Fruit fly (Drosophila melanogaster) S2 (cell line): ENCODE data around the gene SmD1.

ENCODE experiments used
- CG8478 ChIP-seq: fragments of >200 bp; optimal IDR thresholded peaks from 2 replicates; lab custom pipeline; 2018
- CTCF ChIP-seq, 2 experiments: fragments of >200 bp; optimal IDR thresholded peaks; 2 replicates each; lab custom pipeline; 2018

Gene SmD1

dm6 chr3L:12729601-12730000 lies 4.8 kb downstream of the SmD1 start:
- TF ChIP-seq CTCF (optimal IDR thresholded peaks at IDR 0.05; lab: Kevin White, UChicago) (no peak), CG8478 (lab: Kevin White, UChicago) (no peak)

dm6 chr3L:12727212-12727611 lies 7.2 kb downstream of the SmD1 start:
- TF ChIP-seq CG8478 (lab: Kevin White, UChicago), result no peak
- TF ChIP-seq CTCF (optimal IDR thresholded peaks at IDR 0.05; lab: Kevin White, UChicago), result no peak

dm6 chr3L:12725749-12726148 lies 8.7 kb downstream of the SmD1 start:
- TF ChIP-seq CG8478 (lab: Kevin White, UChicago) (no peak), CTCF (optimal IDR thresholded peaks at IDR 0.05; lab: Kevin White, UChicago) (no peak)

dm6 chr3L:12720699-12721098 lies 13.7 kb downstream of the SmD1 start:
- TF ChIP-seq CG8478 (lab: Kevin White, UChicago), result no peak
- no peak for TF ChIP-seq CTCF (optimal IDR thresholded peaks at IDR 0.05; lab: Kevin White, UChicago)

DNA sequence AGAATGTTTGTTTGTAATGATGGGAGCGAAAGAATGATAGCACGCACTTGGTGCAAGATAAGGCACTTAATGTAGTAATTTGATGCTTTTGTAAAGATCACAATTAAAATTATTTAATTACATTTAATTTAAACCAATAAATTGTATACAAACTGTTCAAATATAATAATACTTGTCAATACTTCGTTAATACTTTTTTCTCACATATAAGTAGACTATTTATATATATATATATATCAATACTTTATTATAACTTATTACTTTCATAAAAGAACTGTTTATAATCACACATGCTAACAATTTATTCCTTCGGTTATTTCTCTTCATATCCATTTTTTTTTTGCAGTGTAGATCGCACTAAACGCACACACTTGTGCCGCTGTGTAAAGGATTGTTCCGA lies 16.8 kb downstream of the SmD1 start:
- TF ChIP-seq CTCF (optimal IDR thresholded peaks at IDR 0.05; lab: Kevin White, UChicago), result no peak
- no peak for TF ChIP-seq CG8478 (lab: Kevin White, UChicago)

DNA sequence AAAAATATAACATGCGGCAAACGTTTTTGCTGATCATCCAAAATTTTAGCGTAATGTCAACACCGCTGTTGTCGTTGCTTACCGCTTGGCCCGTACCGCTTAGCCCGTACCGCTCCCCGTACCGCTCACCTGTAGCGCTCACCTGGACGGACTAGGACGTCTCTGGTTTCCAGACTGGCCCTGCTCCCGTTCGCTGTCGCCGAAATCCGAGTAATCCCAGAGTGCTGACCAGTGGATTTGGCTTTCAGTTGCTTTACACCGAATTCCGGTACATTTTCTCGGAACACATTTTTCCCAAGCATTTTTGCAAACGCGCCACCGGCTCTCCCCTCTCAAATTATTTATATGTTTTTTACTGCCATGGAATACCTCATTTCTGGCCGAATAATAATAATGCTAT lies 17.8 kb downstream of the SmD1 start:
- TF ChIP-seq CG8478 (lab: Kevin White, UChicago) (no peak), CTCF (optimal IDR thresholded peaks at IDR 0.05; lab: Kevin White, UChicago) (no peak)

DNA sequence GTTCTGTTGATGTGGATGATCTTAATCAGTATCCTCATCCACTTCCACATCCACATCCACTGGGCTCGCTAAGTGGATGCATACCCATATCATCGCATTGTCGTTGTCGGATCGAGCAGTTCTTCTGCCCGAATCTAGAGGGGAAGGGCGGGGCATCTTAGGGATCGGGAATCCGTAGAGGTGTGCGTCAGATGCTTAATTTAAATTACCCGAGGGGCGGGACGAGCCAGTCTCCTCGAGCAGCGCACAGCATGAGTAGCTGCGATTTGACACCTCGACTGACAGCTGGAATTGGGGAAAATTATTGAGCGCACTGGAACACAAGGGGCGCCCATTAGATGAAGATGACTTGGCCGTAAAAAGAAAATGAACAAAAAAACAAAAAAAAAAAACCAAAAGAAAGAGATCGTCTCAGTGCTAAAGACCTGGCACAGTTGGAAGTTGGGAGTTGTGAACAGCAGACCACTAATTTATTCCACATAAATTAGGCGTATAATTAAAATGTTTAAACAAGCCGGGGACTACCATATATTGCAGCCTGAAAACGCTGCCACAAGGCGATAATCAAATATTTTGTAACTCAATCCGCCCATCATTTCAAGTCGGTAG lies 19.7 kb downstream of the SmD1 start:
- TF ChIP-seq CG8478 (lab: Kevin White, UChicago), result no peak
- TF ChIP-seq CTCF (optimal IDR thresholded peaks at IDR 0.05; lab: Kevin White, UChicago), result no peak

DNA sequence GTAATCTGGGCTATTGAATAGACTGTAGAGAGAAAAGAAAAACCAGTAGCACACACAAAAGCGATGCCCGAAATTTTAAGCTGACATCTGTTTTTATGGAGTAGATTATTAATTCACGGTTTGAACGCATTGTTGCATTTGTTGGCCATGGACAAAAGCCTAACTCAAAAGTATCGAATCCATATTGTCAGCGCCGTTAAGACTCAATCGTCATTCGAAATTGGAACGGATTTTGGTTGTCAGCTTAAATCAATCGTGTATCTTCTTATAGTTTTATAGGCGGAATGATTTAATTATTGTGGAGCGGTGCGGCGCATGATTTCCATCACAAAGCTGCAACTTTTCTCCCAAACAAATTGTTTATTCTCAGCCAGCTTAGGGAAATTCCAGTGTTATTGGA lies 23.0 kb downstream of the SmD1 start:
- TF ChIP-seq CTCF (optimal IDR thresholded peaks at IDR 0.05; lab: Kevin White, UChicago) (no peak), CG8478 (lab: Kevin White, UChicago) (no peak)

- TF ChIP-seq CG8478 (lab: Kevin White, UChicago) (no peak), CTCF (optimal IDR thresholded peaks at IDR 0.05; lab: Kevin White, UChicago) (no peak)
Measured at dm6 chr3L:12706456-12706855, 28.0 kb downstream of the SmD1 start.

dm6 chr3L:12705377-12705776 lies 29.0 kb downstream of the SmD1 start:
- TF ChIP-seq CG8478 (lab: Kevin White, UChicago) (no peak), CTCF (optimal IDR thresholded peaks at IDR 0.05; lab: Kevin White, UChicago) (no peak)

dm6 chr3L:12704335-12704734 lies 30.1 kb downstream of the SmD1 start:
- no peak for TF ChIP-seq CG8478 (lab: Kevin White, UChicago)
- no peak for TF ChIP-seq CTCF (optimal IDR thresholded peaks at IDR 0.05; lab: Kevin White, UChicago)

- TF ChIP-seq CTCF (optimal IDR thresholded peaks at IDR 0.05; lab: Kevin White, UChicago) (no peak), CG8478 (lab: Kevin White, UChicago) (no peak)
Measured at dm6 chr3L:12703451-12704020, 30.9 kb downstream of the SmD1 start.

dm6 chr3L:12701335-12701734 lies 33.1 kb downstream of the SmD1 start:
- TF ChIP-seq CTCF (optimal IDR thresholded peaks at IDR 0.05; lab: Kevin White, UChicago) (no peak), CG8478 (lab: Kevin White, UChicago) (no peak)

- no peak for TF ChIP-seq CTCF (optimal IDR thresholded peaks at IDR 0.05; lab: Kevin White, UChicago)
- no peak for TF ChIP-seq CG8478 (lab: Kevin White, UChicago)
Measured at dm6 chr3L:12700509-12700995, 33.9 kb downstream of the SmD1 start.

DNA sequence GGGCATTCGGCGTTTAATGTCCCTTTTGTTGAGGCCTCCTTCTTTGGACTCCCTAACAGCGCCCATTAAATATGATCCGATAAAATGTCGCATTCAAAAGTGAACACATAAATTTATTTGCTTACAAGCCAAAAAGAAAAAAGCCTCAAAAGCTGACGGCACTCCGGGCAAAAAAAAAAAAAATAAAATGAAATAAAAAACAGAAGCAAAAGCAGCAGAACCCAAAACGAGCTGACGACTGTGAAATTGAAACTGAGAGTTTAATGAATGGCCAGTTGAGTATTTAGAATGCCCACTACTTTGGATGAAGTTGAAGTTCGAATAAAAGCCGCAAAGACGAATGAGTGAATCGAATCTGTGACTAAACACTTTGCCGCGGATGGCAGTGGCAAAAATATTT lies 36.2 kb downstream of the SmD1 start:
- TF ChIP-seq CTCF (optimal IDR thresholded peaks at IDR 0.05; lab: Kevin White, UChicago) (no peak), CG8478 (lab: Kevin White, UChicago) (no peak)

DNA sequence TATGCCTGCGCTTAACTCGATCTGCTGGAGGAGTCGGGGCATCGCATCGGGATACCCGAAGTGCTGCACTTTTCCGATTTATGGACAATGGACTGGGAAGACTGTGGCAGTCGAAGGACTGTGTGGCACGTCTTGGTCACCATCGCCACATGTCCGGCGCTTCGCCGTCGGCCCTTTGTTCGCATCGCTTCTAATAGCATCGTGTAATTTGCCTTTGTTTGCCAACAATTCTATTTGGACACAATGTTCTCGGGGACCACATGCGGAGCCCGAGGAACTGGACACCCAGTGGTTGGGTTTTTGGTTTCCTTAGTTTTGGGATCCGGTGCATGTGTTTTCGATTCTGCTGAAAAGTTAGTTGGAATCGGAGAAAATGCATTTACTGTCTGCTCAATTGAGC lies 36.9 kb downstream of the SmD1 start:
- TF ChIP-seq CTCF (optimal IDR thresholded peaks at IDR 0.05; lab: Kevin White, UChicago) (no peak), CG8478 (lab: Kevin White, UChicago) (no peak)
